Worm (Caenorhabditis elegans) whole organism, L4 larva: ENCODE measurements around the gene sftb-1.
A peak's percentile ranks its signal among the peaks of the same experiment; 100 is the strongest.

Experiments
- F49E8.2 ChIP-seq: sonication (generic microtip); optimal IDR thresholded peaks from 2 replicates; lab custom pipeline; 2016; ENCODE audit warnings: missing compliant biosample characterization, mild to moderate bottlenecking, missing genetic modification characterization, borderline replicate concordance
- R02D3.7 ChIP-seq: fragments of 150-350 bp; sonication (generic microtip); optimal IDR thresholded peaks from 3 replicates; lab custom pipeline; 2014; ENCODE audit warnings: missing biosample characterization, missing genetic modification characterization
- T20F7.1 ChIP-seq: fragments of 200-800 bp; sonication (Bioruptor generic); optimal IDR thresholded peaks from 2 replicates; lab custom pipeline; 2018; ENCODE audit warnings: mild to moderate bottlenecking, missing genetic modification characterization, missing compliant biosample characterization
- T26A8.4 ChIP-seq: fragments of 200-800 bp; sonication (Bioruptor generic); IDR thresholded peaks from 2 replicates; pipeline ENCODE4 v1.3.6; 2022; ENCODE audit warnings: missing genetic modification characterization, missing compliant biosample characterization
- Y105C5A.15 ChIP-seq: fragments of 200-800 bp; sonication (Bioruptor generic); IDR thresholded peaks from 2 replicates; pipeline ENCODE4 v1.3.6; 2022; ENCODE audit warnings: missing genetic modification characterization, missing compliant biosample characterization
- Y48G9A.11 ChIP-seq: fragments of 200-800 bp; sonication (Bioruptor generic); IDR thresholded peaks from 2 replicates; pipeline ENCODE4 v1.3.6; 2022; ENCODE audit warnings: missing genetic modification reagents, missing genetic modification characterization, missing compliant biosample characterization
- ZK337.2 ChIP-seq: fragments of 200-800 bp; sonication (Bioruptor generic); IDR thresholded peaks from 2 replicates; pipeline ENCODE4 v1.3.6; 2022; ENCODE audit warnings: missing genetic modification reagents, missing genetic modification characterization, missing compliant biosample characterization
- ceh-32 ChIP-seq: sonication (generic microtip); optimal IDR thresholded peaks from 2 replicates; lab custom pipeline; 2016; ENCODE audit warnings: mild to moderate bottlenecking, missing genetic modification characterization, missing compliant biosample characterization; ENCODE audit not compliant: poor library complexity
- ceh-62 ChIP-seq: sonication (generic microtip); optimal IDR thresholded peaks from 2 replicates; lab custom pipeline; 2017; ENCODE audit warnings: missing biosample characterization, missing genetic modification characterization
- ceh-82 ChIP-seq: sonication (generic microtip); optimal IDR thresholded peaks from 2 replicates; lab custom pipeline; 2017; ENCODE audit warnings: missing biosample characterization, missing genetic modification characterization
- ces-1 ChIP-seq: fragments of 150-350 bp; sonication (generic microtip); optimal IDR thresholded peaks from 4 replicates; lab custom pipeline; 2014; ENCODE audit warnings: missing biosample characterization, missing genetic modification reagents, missing genetic modification characterization
- ctbp-1 ChIP-seq: fragments of 200-800 bp; sonication (Bioruptor generic); IDR thresholded peaks from 2 replicates; pipeline ENCODE4 v1.3.6; 2022; ENCODE audit warnings: missing genetic modification reagents, missing genetic modification characterization, missing compliant biosample characterization
- daf-12 ChIP-seq: fragments of 150-350 bp; optimal IDR thresholded peaks from 2 replicates; lab custom pipeline; 2014; ENCODE audit warnings: missing biosample characterization, missing genetic modification reagents, missing genetic modification characterization
- daf-16 ChIP-seq, 3 experiments: sonication (generic microtip); optimal IDR thresholded peaks; 2 replicates each; lab custom pipeline; 2016 to 2017; ENCODE audit warnings: missing genetic modification characterization in 3 of 3, missing genetic modification reagents in 3 of 3, mild to moderate bottlenecking in 2 of 3, missing compliant biosample characterization in 2 of 3, missing biosample characterization in 1 of 3, moderate library complexity in 1 of 3
- dmd-8 ChIP-seq: fragments of 200-800 bp; sonication (Bioruptor generic); IDR thresholded peaks from 2 replicates; pipeline ENCODE4 v1.3.6; 2022; ENCODE audit warnings: missing genetic modification characterization, missing compliant biosample characterization
- duxl-1 ChIP-seq: sonication (generic microtip); optimal IDR thresholded peaks from 2 replicates; lab custom pipeline; 2016; ENCODE audit warnings: mild to moderate bottlenecking, missing genetic modification characterization, moderate library complexity, missing compliant biosample characterization; ENCODE audit not compliant: poor library complexity
- dve-1 ChIP-seq: sonication (generic microtip); optimal IDR thresholded peaks from 2 replicates; lab custom pipeline; 2017; ENCODE audit warnings: antibody characterized with exemption, mild to moderate bottlenecking, missing genetic modification characterization, missing compliant biosample characterization; ENCODE audit not compliant: insufficient read depth
- fos-1 ChIP-seq: fragments of 150-350 bp; optimal IDR thresholded peaks from 2 replicates; lab custom pipeline; 2014; ENCODE audit warnings: missing biosample characterization, missing genetic modification characterization
- hmg-1.1 ChIP-seq: fragments of 200-800 bp; sonication (Bioruptor generic); IDR thresholded peaks from 2 replicates; pipeline ENCODE4 v1.3.6; 2022; ENCODE audit warnings: missing genetic modification reagents, missing genetic modification characterization, missing compliant biosample characterization
- lim-7 ChIP-seq: fragments of 200-800 bp; sonication (Bioruptor generic); IDR thresholded peaks from 2 replicates; pipeline ENCODE4 v1.3.6; 2022; ENCODE audit warnings: missing genetic modification characterization, missing compliant biosample characterization
- lin-15B ChIP-seq: fragments of 150-350 bp; sonication (generic microtip); optimal IDR thresholded peaks from 3 replicates; lab custom pipeline; 2014; ENCODE audit warnings: missing biosample characterization, missing genetic modification characterization
- lsy-2 ChIP-seq, 2 experiments: fragments of 150-350 bp in 1 of 2; sonication (generic microtip) in 1 of 2; optimal IDR thresholded peaks; 2 replicates each; lab custom pipeline; 2014 to 2017; ENCODE audit warnings: missing biosample characterization in 2 of 2, missing genetic modification characterization in 2 of 2
- madf-5 ChIP-seq, 2 experiments: fragments of 200-800 bp; sonication (Bioruptor generic); IDR thresholded peaks; 2 replicates each; pipeline ENCODE4 v1.3.6; 2022; ENCODE audit warnings: missing compliant biosample characterization in 2 of 2, missing genetic modification characterization in 2 of 2
- mdt-29 ChIP-seq: fragments of 200-800 bp; sonication (Bioruptor generic); IDR thresholded peaks from 2 replicates; pipeline ENCODE4 v1.3.6; 2022; ENCODE audit warnings: missing genetic modification reagents, missing genetic modification characterization, missing compliant biosample characterization
- mep-1 ChIP-seq: fragments of 150-350 bp; sonication (generic microtip); optimal IDR thresholded peaks from 3 replicates; lab custom pipeline; 2014; ENCODE audit warnings: missing biosample characterization, missing genetic modification characterization
- mxl-2 ChIP-seq: fragments of 200-800 bp; sonication (Bioruptor generic); conservative IDR thresholded peaks from 2 replicates; pipeline ENCODE4 v1.3.6; 2022; ENCODE audit warnings: missing genetic modification reagents, missing genetic modification characterization, missing compliant biosample characterization
- mxl-3 ChIP-seq: fragments of 200-800 bp; sonication (Bioruptor generic); optimal IDR thresholded peaks from 2 replicates; lab custom pipeline; 2018; ENCODE audit warnings: mild to moderate bottlenecking, missing genetic modification characterization, missing compliant biosample characterization
- nhr-102 ChIP-seq: sonication (generic microtip); optimal IDR thresholded peaks from 2 replicates; lab custom pipeline; 2016; ENCODE audit warnings: mild to moderate bottlenecking, missing genetic modification characterization, moderate library complexity, missing compliant biosample characterization
- nhr-11 ChIP-seq: fragments of 150-350 bp; optimal IDR thresholded peaks from 2 replicates; lab custom pipeline; 2014; ENCODE audit warnings: missing biosample characterization, missing genetic modification characterization
- nhr-25 ChIP-seq: sonication (generic microtip); optimal IDR thresholded peaks from 2 replicates; lab custom pipeline; 2017; ENCODE audit warnings: missing genetic modification characterization, mild to moderate bottlenecking, missing compliant biosample characterization, antibody characterized with exemption, moderate library complexity, borderline replicate concordance; ENCODE audit not compliant: insufficient read depth
- nhr-42 ChIP-seq: fragments of 200-800 bp; sonication (Bioruptor generic); IDR thresholded peaks from 2 replicates; pipeline ENCODE4 v1.3.6; 2022; ENCODE audit warnings: missing genetic modification characterization, missing compliant biosample characterization
- nhr-48 ChIP-seq: sonication (generic microtip); optimal IDR thresholded peaks from 2 replicates; lab custom pipeline; 2016; ENCODE audit warnings: mild to moderate bottlenecking, missing genetic modification characterization, missing compliant biosample characterization
- nhr-77 ChIP-seq: fragments of 150-350 bp; optimal IDR thresholded peaks from 2 replicates; lab custom pipeline; 2014; ENCODE audit warnings: missing biosample characterization, missing genetic modification characterization
- pha-4 ChIP-seq, 2 experiments: fragments of 150-350 bp in 1 of 2; fragments of 200-800 bp in 1 of 2; sonication (Bioruptor generic) in 1 of 2; IDR thresholded peaks in 1 of 2; optimal IDR thresholded peaks in 1 of 2; 2 replicates each; pipeline versions ENCODE4 v1.3.6 to Lab custom; 2014 to 2022; ENCODE audit warnings: missing genetic modification characterization in 2 of 2, missing genetic modification reagents in 2 of 2, missing biosample characterization in 1 of 2, missing compliant biosample characterization in 1 of 2
- php-3 ChIP-seq: fragments of 200-800 bp; sonication (Bioruptor generic); IDR thresholded peaks from 2 replicates; pipeline ENCODE4 v1.3.6; 2022; ENCODE audit warnings: missing genetic modification reagents, missing genetic modification characterization, missing compliant biosample characterization
- set-16 ChIP-seq: fragments of 200-800 bp; sonication (Bioruptor generic); IDR thresholded peaks from 2 replicates; pipeline ENCODE4 v1.3.6; 2022; ENCODE audit warnings: missing genetic modification reagents, missing genetic modification characterization, missing compliant biosample characterization
- spr-1 ChIP-seq: sonication (generic microtip); optimal IDR thresholded peaks from 2 replicates; lab custom pipeline; 2016; ENCODE audit warnings: mild to moderate bottlenecking, missing genetic modification characterization, missing compliant biosample characterization
- unc-39 ChIP-seq: sonication (generic microtip); optimal IDR thresholded peaks from 2 replicates; lab custom pipeline; 2017; ENCODE audit warnings: missing biosample characterization, missing genetic modification characterization
- unc-62 ChIP-seq, 3 experiments: fragments of 150-350 bp in 1 of 3; sonication (generic microtip); optimal IDR thresholded peaks in 2 of 3; peaks in 1 of 3; 1 replicate in 1 of 3; 2 replicates in 2 of 3; lab custom pipeline; 2014 to 2017; ENCODE audit warnings: missing biosample characterization in 3 of 3, missing genetic modification characterization in 3 of 3, missing genetic modification reagents in 3 of 3, missing genotype in 1 of 3
- vab-7 ChIP-seq: fragments of 200-800 bp; sonication (Bioruptor generic); IDR thresholded peaks from 2 replicates; pipeline ENCODE4 v1.3.6; 2022; ENCODE audit warnings: missing genetic modification reagents, missing genetic modification characterization, missing compliant biosample characterization
- zag-1 ChIP-seq: fragments of 150-350 bp; optimal IDR thresholded peaks from 2 replicates; lab custom pipeline; 2014; ENCODE audit warnings: missing biosample characterization, missing genetic modification characterization
- zfp-3 ChIP-seq: fragments of 200-800 bp; sonication (Bioruptor generic); conservative IDR thresholded peaks from 2 replicates; pipeline ENCODE4 v1.3.6; 2022; ENCODE audit warnings: missing genetic modification reagents, missing genetic modification characterization, missing compliant biosample characterization
- zip-11 ChIP-seq: fragments of 200-800 bp; sonication (Bioruptor generic); IDR thresholded peaks from 2 replicates; pipeline ENCODE4 v1.3.6; 2022; ENCODE audit warnings: missing genetic modification characterization, missing compliant biosample characterization

Gene sftb-1

ce11 chrIII:4269220-4269935 lies at the start of gene sftb-1, which contains the start of gene R10E4.1 (continued):
- TF ChIP-seq F49E8.2 (tag; lab: Kevin White, UChicago) (no peak), pha-4 (GFP tag; IDR thresholded peaks at IDR 0.05; lab: Robert Waterston, UW) (no peak), pha-4 (tag; optimal IDR thresholded peaks at IDR 0.05; lab: Kevin White, UChicago) (no peak), daf-16 (GFP tag; optimal IDR thresholded peaks at IDR 0.05; lab: Kevin White, UChicago) (peak in 1 of 2 experiments; percentile 20), daf-16 (tag; optimal IDR thresholded peaks at IDR 0.05; lab: Kevin White, UChicago) (no peak), daf-12 (no peak), nhr-77 (tag; lab: Kevin White, UChicago) (peak; percentile 3), ceh-62 (tag; lab: Kevin White, UChicago) (no peak), R02D3.7 (tag; lab: Kevin White, UChicago) (no peak), Y105C5A.15 (GFP tag; lab: Robert Waterston, UW) (no peak), T20F7.1 (GFP tag; lab: Kevin White, UChicago) (peak; percentile 64), mdt-29 (GFP tag; lab: Robert Waterston, UW) (no peak), vab-7 (GFP tag; lab: Robert Waterston, UW) (no peak), mep-1 (tag; lab: Kevin White, UChicago) (peak; percentile 61), hmg-1.1 (GFP tag; lab: Robert Waterston, UW) (peak; percentile 47; the same call in 1 of the 2 replicates), nhr-42 (GFP tag; lab: Robert Waterston, UW) (no peak), ceh-32 (no peak), dmd-8 (GFP tag; lab: Robert Waterston, UW) (no peak), zag-1 (no peak)

- no peak for TF ChIP-seq R02D3.7 (tag; lab: Kevin White, UChicago)
- no peak for TF ChIP-seq mep-1 (tag; lab: Kevin White, UChicago)
- no peak for TF ChIP-seq mxl-3
- no peak for TF ChIP-seq set-16 (GFP tag; lab: Robert Waterston, UW)
- no peak for TF ChIP-seq vab-7 (GFP tag; lab: Robert Waterston, UW)
- no peak for TF ChIP-seq zip-11 (GFP tag; lab: Robert Waterston, UW)
- TF ChIP-seq zag-1, result no peak
- no peak for TF ChIP-seq spr-1
- TF ChIP-seq mdt-29 (GFP tag; lab: Robert Waterston, UW), result no peak
- no peak for TF ChIP-seq nhr-25
- no peak for TF ChIP-seq pha-4 (GFP tag; IDR thresholded peaks at IDR 0.05; lab: Robert Waterston, UW)
- TF ChIP-seq pha-4 (tag; optimal IDR thresholded peaks at IDR 0.05; lab: Kevin White, UChicago), result no peak
- TF ChIP-seq unc-39 (tag; lab: Kevin White, UChicago), result no peak
- no peak for TF ChIP-seq ces-1 (GFP tag; lab: Kevin White, UChicago)
- no peak for TF ChIP-seq lin-15B
- no peak for TF ChIP-seq F49E8.2 (tag; lab: Kevin White, UChicago)
- no peak for TF ChIP-seq php-3 (GFP tag; lab: Robert Waterston, UW)
- no peak for TF ChIP-seq duxl-1
- no peak for TF ChIP-seq Y48G9A.11
- peak in 1 of 2 experiments; percentile 83 for TF ChIP-seq unc-62 (GFP tag; optimal IDR thresholded peaks at IDR 0.05 in 1 of 2; lab: Kevin White, UChicago)
- TF ChIP-seq unc-62 (tag; optimal IDR thresholded peaks at IDR 0.05; lab: Kevin White, UChicago), result no peak
- no peak for TF ChIP-seq lim-7
- TF ChIP-seq zfp-3 (GFP tag; lab: Robert Waterston, UW), result no peak
- TF ChIP-seq lsy-2 (tag; optimal IDR thresholded peaks at IDR 0.05; lab: Kevin White, UChicago), result peak in 1 of 2 experiments; percentile 25
- no peak for TF ChIP-seq mxl-2
- TF ChIP-seq T26A8.4 (GFP tag; lab: Robert Waterston, UW), result 0 out of 2 replicates have a peak, but pooled peaks have one; percentile 40
- no peak for TF ChIP-seq nhr-48 (tag; lab: Kevin White, UChicago)
- no peak for TF ChIP-seq nhr-102
- TF ChIP-seq nhr-11 (tag; lab: Kevin White, UChicago), result peak; percentile 29
- no peak for TF ChIP-seq ZK337.2
- TF ChIP-seq fos-1, result no peak
- peak; percentile 25 for TF ChIP-seq dve-1 (tag; lab: Kevin White, UChicago)
- no peak for TF ChIP-seq ctbp-1 (GFP tag; lab: Robert Waterston, UW)
- TF ChIP-seq madf-5 (GFP tag; IDR thresholded peaks at IDR 0.05; lab: Robert Waterston, UW), result no peak
- no peak for TF ChIP-seq ceh-82 (tag; lab: Kevin White, UChicago)
Measured at ce11 chrIII:4317065-4317752, 48.1 kb upstream of the sftb-1 start, which contains the start of gene tag-131. tag-131 (plus strand) TSS chrIII:4317702.
